Worm (Caenorhabditis elegans): Measurements from ENCODE around the gene C45G7.4.

DNA sequence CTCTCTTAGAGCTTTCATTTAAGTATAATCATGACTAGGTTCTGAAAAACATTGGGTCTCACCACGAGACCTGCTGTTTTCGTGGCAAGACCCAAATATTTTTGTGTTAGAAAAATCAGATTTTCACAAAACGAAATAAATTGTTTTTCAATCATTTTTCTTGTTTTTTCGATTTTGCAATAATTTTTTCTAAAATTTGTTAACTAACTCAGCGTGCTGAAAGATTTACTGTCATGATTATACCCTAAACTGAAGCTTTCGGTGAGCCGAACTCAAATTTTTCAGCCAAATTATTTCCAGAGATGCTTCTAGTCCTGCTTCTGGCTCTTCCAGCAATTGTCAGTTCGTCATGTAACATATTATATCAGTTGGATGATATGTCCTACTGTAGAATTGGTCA is 49.2 kb downstream of the C45G7.4 start, which contains the start of gene Y69A2AL.2:
- TF ChIP-seq gei-17 (GFP tag; optimal IDR thresholded peaks at IDR 0.05) (no peak), B0019.2 (GFP tag; conservative IDR thresholded peaks at IDR 0.05) (no peak), F23B12.7 (tag; optimal IDR thresholded peaks at IDR 0.05; ENCODE audit: insufficient read depth) (no peak)
